Worm (Caenorhabditis elegans) whole organism, late embryonic: Measurements from ENCODE around the gene C07C7.1.
A peak's percentile ranks its signal among the peaks of the same experiment; 100 is the strongest.

Experiments
- K09A11.1 ChIP-seq: sonication (generic microtip); optimal IDR thresholded peaks from 2 replicates; lab custom pipeline; 2017; ENCODE audit warnings: antibody characterized with exemption, mild to moderate bottlenecking, missing genetic modification characterization, missing compliant biosample characterization; ENCODE audit not compliant: insufficient read depth
- dmd-4 ChIP-seq: sonication (generic microtip); optimal IDR thresholded peaks from 2 replicates; lab custom pipeline; 2016; ENCODE audit warnings: borderline replicate concordance, missing genetic modification characterization, missing compliant biosample characterization
- pqm-1 ChIP-seq: sonication (generic microtip); optimal IDR thresholded peaks from 2 replicates; lab custom pipeline; 2016; ENCODE audit warnings: missing genetic modification characterization, missing compliant biosample characterization
- unc-55 ChIP-seq: sonication (generic microtip); optimal IDR thresholded peaks from 2 replicates; lab custom pipeline; 2017; ENCODE audit warnings: missing biosample characterization, missing genetic modification reagents, missing genetic modification characterization

DNA sequence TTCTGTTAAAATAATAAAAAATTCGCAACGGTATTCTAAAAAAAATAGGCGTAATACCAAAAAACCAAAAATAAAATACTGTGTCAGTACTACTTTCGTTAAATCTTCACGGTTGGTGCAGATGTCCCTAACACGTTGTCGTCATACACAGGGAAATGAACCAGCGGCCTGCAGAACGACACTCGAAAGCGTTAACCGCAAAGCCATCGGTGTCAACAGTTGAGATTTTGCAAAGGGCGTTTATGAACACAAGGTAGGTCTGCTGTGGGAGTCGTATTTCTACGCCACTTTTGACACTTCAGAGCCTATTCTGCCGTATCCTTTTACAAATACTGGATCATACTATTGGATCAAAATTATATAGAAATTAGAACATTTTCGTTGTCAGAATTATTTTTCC lies 6.5 kb downstream of the C07C7.1 start:
- TF ChIP-seq dmd-4 (tag; lab: Kevin White, UChicago) (peak; percentile 84), K09A11.1 (tag; lab: Kevin White, UChicago) (peak; percentile 43), unc-55 (GFP tag; lab: Kevin White, UChicago) (peak; percentile 42), pqm-1 (tag; lab: Kevin White, UChicago) (peak; percentile 72)
